Worm (Caenorhabditis elegans): Measurements from ENCODE around the gene tftc-3.

- no peak for TF ChIP-seq tab-1 (GFP tag; IDR thresholded peaks at IDR 0.05)
- no peak for TF ChIP-seq ztf-29 (GFP tag; IDR thresholded peaks at IDR 0.05)
- no peak for TF ChIP-seq med-1 (GFP tag; optimal IDR thresholded peaks at IDR 0.05; ENCODE audit: insufficient read depth)
- no peak for TF ChIP-seq cog-1 (tag; optimal IDR thresholded peaks at IDR 0.05)
- no peak for TF ChIP-seq flt-1 (GFP tag; IDR thresholded peaks at IDR 0.05)
- TF ChIP-seq ztf-23 (GFP tag; IDR thresholded peaks at IDR 0.05): no peak
Observed at ce11 chrV:10239861-10240260, 29.7 kb upstream of the tftc-3 start, which contains the start of gene fipr-8.

All from whole organism, midembryonic.